Worm (Caenorhabditis elegans) whole organism, L4 larva: ENCODE results near the gene Y22D7AL.3.

Source experiments
- D1046.2 ChIP-seq: fragments of 200-800 bp; sonication (Bioruptor generic); IDR thresholded peaks from 2 replicates; pipeline ENCODE4 v1.3.6; 2022; ENCODE audit warnings: missing genetic modification characterization, missing compliant biosample characterization
- F10B5.3 ChIP-seq: sonication (generic microtip); optimal IDR thresholded peaks from 2 replicates; lab custom pipeline; 2016; ENCODE audit warnings: mild to moderate bottlenecking, missing genetic modification characterization, missing compliant biosample characterization
- F44E2.7 ChIP-seq: fragments of 200-800 bp; sonication (Bioruptor generic); IDR thresholded peaks from 2 replicates; pipeline ENCODE4 v2.1.2; 2022; ENCODE audit warnings: missing genetic modification characterization, missing compliant biosample characterization
- F49E8.2 ChIP-seq: sonication (generic microtip); optimal IDR thresholded peaks from 2 replicates; lab custom pipeline; 2016; ENCODE audit warnings: missing compliant biosample characterization, mild to moderate bottlenecking, missing genetic modification characterization, borderline replicate concordance
- R02D3.7 ChIP-seq: fragments of 150-350 bp; sonication (generic microtip); optimal IDR thresholded peaks from 3 replicates; lab custom pipeline; 2014; ENCODE audit warnings: missing biosample characterization, missing genetic modification characterization
- T26A8.4 ChIP-seq: fragments of 200-800 bp; sonication (Bioruptor generic); IDR thresholded peaks from 2 replicates; pipeline ENCODE4 v1.3.6; 2022; ENCODE audit warnings: missing genetic modification characterization, missing compliant biosample characterization
- Y48G9A.11 ChIP-seq: fragments of 200-800 bp; sonication (Bioruptor generic); IDR thresholded peaks from 2 replicates; pipeline ENCODE4 v1.3.6; 2022; ENCODE audit warnings: missing genetic modification reagents, missing genetic modification characterization, missing compliant biosample characterization
- Y75B8A.6 ChIP-seq: fragments of 200-800 bp; sonication (Bioruptor generic); IDR thresholded peaks from 2 replicates; pipeline ENCODE4 v1.3.6; 2022; ENCODE audit warnings: missing genetic modification reagents, missing genetic modification characterization, missing compliant biosample characterization
- ZK546.5 ChIP-seq, 2 experiments: sonication (generic microtip); optimal IDR thresholded peaks; 2 replicates each; lab custom pipeline; 2017; ENCODE audit warnings: missing biosample characterization in 2 of 2, missing genetic modification characterization in 2 of 2
- aha-1 ChIP-seq: fragments of 150-350 bp; peaks from one replicate; lab custom pipeline; 2014; ENCODE audit warnings: missing biosample characterization, missing genetic modification characterization
- ceh-20 ChIP-seq: fragments of 200-800 bp; sonication (Bioruptor generic); IDR thresholded peaks from 2 replicates; pipeline ENCODE4 v1.3.6; 2022; ENCODE audit warnings: missing genetic modification reagents, missing genetic modification characterization, missing compliant biosample characterization
- ceh-28 ChIP-seq: fragments of 150-350 bp; optimal IDR thresholded peaks from 2 replicates; lab custom pipeline; 2014; ENCODE audit warnings: missing biosample characterization, missing genetic modification reagents, missing genetic modification characterization
- cey-2 ChIP-seq: sonication (generic microtip); optimal IDR thresholded peaks from 3 replicates; lab custom pipeline; 2017; ENCODE audit warnings: missing genetic modification characterization, mild to moderate bottlenecking, missing compliant biosample characterization, antibody characterized with exemption, borderline replicate concordance; ENCODE audit not compliant: insufficient read depth
- dmd-6 ChIP-seq: fragments of 200-800 bp; sonication (Bioruptor generic); IDR thresholded peaks from 2 replicates; pipeline ENCODE4 v1.3.6; 2022; ENCODE audit warnings: missing genetic modification reagents, missing genetic modification characterization, missing compliant biosample characterization
- dmd-8 ChIP-seq: fragments of 200-800 bp; sonication (Bioruptor generic); IDR thresholded peaks from 2 replicates; pipeline ENCODE4 v1.3.6; 2022; ENCODE audit warnings: missing genetic modification characterization, missing compliant biosample characterization
- dpl-1 ChIP-seq: fragments of 150-350 bp; optimal IDR thresholded peaks from 2 replicates; lab custom pipeline; 2014; ENCODE audit warnings: missing biosample characterization, missing genetic modification reagents, missing genetic modification characterization
- dve-1 ChIP-seq: sonication (generic microtip); optimal IDR thresholded peaks from 2 replicates; lab custom pipeline; 2017; ENCODE audit warnings: antibody characterized with exemption, mild to moderate bottlenecking, missing genetic modification characterization, missing compliant biosample characterization; ENCODE audit not compliant: insufficient read depth
- fos-1 ChIP-seq: fragments of 150-350 bp; optimal IDR thresholded peaks from 2 replicates; lab custom pipeline; 2014; ENCODE audit warnings: missing biosample characterization, missing genetic modification characterization
- hmg-1.1 ChIP-seq: fragments of 200-800 bp; sonication (Bioruptor generic); IDR thresholded peaks from 2 replicates; pipeline ENCODE4 v1.3.6; 2022; ENCODE audit warnings: missing genetic modification reagents, missing genetic modification characterization, missing compliant biosample characterization
- lin-1 ChIP-seq: fragments of 200-800 bp; sonication (Bioruptor generic); IDR thresholded peaks from 2 replicates; pipeline ENCODE4 v1.3.6; 2022; ENCODE audit warnings: missing genetic modification reagents, missing genetic modification characterization, missing compliant biosample characterization
- lin-29 ChIP-seq: fragments of 200-800 bp; sonication (Bioruptor generic); IDR thresholded peaks from 2 replicates; pipeline ENCODE4 v1.3.6; 2022; ENCODE audit warnings: missing genetic modification reagents, missing genetic modification characterization, missing compliant biosample characterization
- lin-38 ChIP-seq: fragments of 200-800 bp; sonication (Bioruptor generic); IDR thresholded peaks from 2 replicates; pipeline ENCODE4 v1.3.6; 2022; ENCODE audit warnings: missing genetic modification reagents, missing genetic modification characterization, missing compliant biosample characterization
- lir-3 ChIP-seq: sonication (generic microtip); optimal IDR thresholded peaks from 2 replicates; lab custom pipeline; 2016; ENCODE audit warnings: mild to moderate bottlenecking, missing genetic modification characterization, missing compliant biosample characterization
- madf-5 ChIP-seq, 2 experiments: fragments of 200-800 bp; sonication (Bioruptor generic); IDR thresholded peaks; 2 replicates each; pipeline ENCODE4 v1.3.6; 2022; ENCODE audit warnings: missing compliant biosample characterization in 2 of 2, missing genetic modification characterization in 2 of 2
- mdt-29 ChIP-seq: fragments of 200-800 bp; sonication (Bioruptor generic); IDR thresholded peaks from 2 replicates; pipeline ENCODE4 v1.3.6; 2022; ENCODE audit warnings: missing genetic modification reagents, missing genetic modification characterization, missing compliant biosample characterization
- nhr-42 ChIP-seq: fragments of 200-800 bp; sonication (Bioruptor generic); IDR thresholded peaks from 2 replicates; pipeline ENCODE4 v1.3.6; 2022; ENCODE audit warnings: missing genetic modification characterization, missing compliant biosample characterization
- sdz-12 ChIP-seq: fragments of 200-800 bp; sonication (Bioruptor generic); optimal IDR thresholded peaks from 2 replicates; lab custom pipeline; 2018; ENCODE audit warnings: mild to moderate bottlenecking, missing genetic modification characterization, missing compliant biosample characterization
- set-16 ChIP-seq: fragments of 200-800 bp; sonication (Bioruptor generic); IDR thresholded peaks from 2 replicates; pipeline ENCODE4 v1.3.6; 2022; ENCODE audit warnings: missing genetic modification reagents, missing genetic modification characterization, missing compliant biosample characterization
- snpc-1.2 ChIP-seq: fragments of 200-800 bp; sonication (Bioruptor generic); IDR thresholded peaks from 2 replicates; pipeline ENCODE4 v1.3.6; 2022; ENCODE audit warnings: missing genetic modification reagents, missing genetic modification characterization, missing compliant biosample characterization
- spr-1 ChIP-seq: sonication (generic microtip); optimal IDR thresholded peaks from 2 replicates; lab custom pipeline; 2016; ENCODE audit warnings: mild to moderate bottlenecking, missing genetic modification characterization, missing compliant biosample characterization
- tag-97 ChIP-seq: fragments of 200-800 bp; sonication (Bioruptor generic); IDR thresholded peaks from 2 replicates; pipeline ENCODE4 v1.3.6; 2022; ENCODE audit warnings: missing genetic modification characterization, missing compliant biosample characterization
- tra-1 ChIP-seq: fragments of 200-800 bp; sonication (Bioruptor generic); IDR thresholded peaks from 2 replicates; pipeline ENCODE4 v1.3.6; 2022; ENCODE audit warnings: missing genetic modification reagents, missing genetic modification characterization, missing compliant biosample characterization
- unc-39 ChIP-seq: sonication (generic microtip); optimal IDR thresholded peaks from 2 replicates; lab custom pipeline; 2017; ENCODE audit warnings: missing biosample characterization, missing genetic modification characterization
- unc-62 ChIP-seq, 3 experiments: fragments of 150-350 bp in 1 of 3; sonication (generic microtip); optimal IDR thresholded peaks in 2 of 3; peaks in 1 of 3; 1 replicate in 1 of 3; 2 replicates in 2 of 3; lab custom pipeline; 2014 to 2017; ENCODE audit warnings: missing biosample characterization in 3 of 3, missing genetic modification characterization in 3 of 3, missing genetic modification reagents in 3 of 3, missing genotype in 1 of 3
- zfp-3 ChIP-seq: fragments of 200-800 bp; sonication (Bioruptor generic); conservative IDR thresholded peaks from 2 replicates; pipeline ENCODE4 v1.3.6; 2022; ENCODE audit warnings: missing genetic modification reagents, missing genetic modification characterization, missing compliant biosample characterization

Y22D7AL.3 gene

DNA sequence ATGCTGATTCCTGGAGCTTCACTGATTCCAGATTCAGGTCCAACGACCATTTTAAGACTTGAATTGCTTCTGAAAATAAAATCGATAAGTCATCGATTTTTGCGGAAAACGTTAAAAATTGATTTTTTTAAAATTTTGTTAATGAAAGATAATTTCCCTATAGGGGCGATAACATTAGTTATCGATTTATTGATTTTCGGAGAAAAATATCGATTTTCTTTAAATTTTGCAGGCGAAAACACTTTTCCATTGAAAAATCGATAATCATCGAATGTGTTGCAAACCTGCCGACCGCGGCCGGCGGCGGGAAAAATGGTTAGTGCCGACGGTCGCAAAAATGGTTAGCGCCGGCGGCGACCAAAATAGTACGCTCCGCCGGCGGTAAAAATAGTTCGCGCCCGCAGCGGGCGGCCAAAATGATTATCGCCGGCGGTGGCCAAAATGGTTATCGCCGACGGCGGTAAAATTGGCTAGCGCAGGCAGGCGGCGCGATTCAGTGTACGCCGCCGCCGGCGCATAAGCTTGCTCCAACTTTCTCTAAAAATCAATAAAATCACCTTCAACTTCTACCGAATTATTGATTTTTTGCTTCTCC, 28.2 kb upstream of the Y22D7AL.3 start:
- TF ChIP-seq hmg-1.1 (GFP tag; lab: Robert Waterston, UW), result no peak
- TF ChIP-seq spr-1 (tag; lab: Kevin White, UChicago), result no peak
- TF ChIP-seq Y48G9A.11, result no peak
- TF ChIP-seq unc-62 (GFP tag; optimal IDR thresholded peaks at IDR 0.05 in 1 of 2; lab: Kevin White, UChicago), result peak in 1 of 2 experiments; percentile 10
- TF ChIP-seq unc-62 (tag; optimal IDR thresholded peaks at IDR 0.05; lab: Kevin White, UChicago), result no peak
- TF ChIP-seq tag-97 (GFP tag; lab: Robert Waterston, UW), result no peak
- TF ChIP-seq ceh-28 (tag; lab: Kevin White, UChicago), result peak; percentile 98
- TF ChIP-seq tra-1 (GFP tag; lab: Robert Waterston, UW), result no peak
- no peak for TF ChIP-seq F10B5.3 (tag; lab: Kevin White, UChicago)
- no peak for TF ChIP-seq dpl-1 (GFP tag; lab: Kevin White, UChicago)
- no peak for TF ChIP-seq dmd-6 (GFP tag; lab: Robert Waterston, UW)
- TF ChIP-seq aha-1 (tag; lab: Kevin White, UChicago), result no peak
- no peak for TF ChIP-seq T26A8.4 (GFP tag; lab: Robert Waterston, UW)
- peak; percentile 76 for TF ChIP-seq set-16 (GFP tag; lab: Robert Waterston, UW)
- TF ChIP-seq lin-38 (GFP tag; lab: Robert Waterston, UW), result no peak
- no peak for TF ChIP-seq dmd-8
- no peak for TF ChIP-seq mdt-29
- no peak for TF ChIP-seq nhr-42 (GFP tag; lab: Robert Waterston, UW)

DNA sequence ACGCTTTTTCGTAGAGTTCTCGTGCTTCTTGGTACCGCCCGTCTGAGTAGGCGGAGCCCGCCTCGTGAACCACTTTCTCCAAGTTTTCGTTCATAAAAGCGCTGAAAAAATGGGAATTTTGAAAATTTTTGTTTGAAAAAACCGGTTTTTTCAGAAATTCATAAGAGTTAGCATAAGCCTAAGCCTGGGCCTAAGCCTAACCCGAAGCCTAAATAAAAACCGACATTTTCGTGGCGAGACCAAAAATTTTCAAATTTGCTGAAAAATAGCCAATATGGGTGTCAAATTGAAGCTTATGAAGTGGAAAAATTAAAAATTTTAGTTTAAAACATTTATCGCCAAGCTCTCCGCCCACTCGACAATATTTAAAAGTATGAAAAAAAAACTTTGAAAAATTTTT, 27.3 kb upstream of the Y22D7AL.3 start, which contains the start of gene Y22D7AL.9:
TSS of gene Y22D7AL.9 (minus strand) at position 101 of the 400 bp plus-strand sequence.
- no peak for TF ChIP-seq snpc-1.2 (GFP tag; lab: Robert Waterston, UW)
- TF ChIP-seq zfp-3 (GFP tag; lab: Robert Waterston, UW), result no peak

DNA sequence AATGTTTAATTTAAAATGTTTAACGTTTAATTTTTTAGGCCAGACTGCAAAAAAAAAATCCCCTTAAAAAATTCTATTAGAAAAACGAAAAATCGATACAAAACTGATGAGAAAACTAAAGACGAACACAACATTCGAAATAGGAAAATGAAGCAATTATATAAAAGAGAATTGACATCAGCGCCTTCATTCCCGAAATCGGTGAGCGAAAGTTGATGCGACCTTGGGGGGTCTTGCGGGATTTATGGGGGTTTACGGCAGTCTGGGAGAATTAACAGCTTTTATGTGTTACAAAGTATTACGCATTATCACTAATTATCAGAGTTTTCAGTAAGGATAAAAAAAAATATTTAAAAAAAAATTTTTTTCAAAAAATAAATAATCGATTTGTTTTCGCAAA, 26.9 kb upstream of the Y22D7AL.3 start:
- TF ChIP-seq unc-39 (tag; lab: Kevin White, UChicago), result no peak
- no peak for TF ChIP-seq lin-29 (GFP tag; lab: Robert Waterston, UW)
- TF ChIP-seq lin-38 (GFP tag; lab: Robert Waterston, UW), result no peak
- TF ChIP-seq D1046.2 (GFP tag; lab: Robert Waterston, UW), result no peak
- TF ChIP-seq lin-1 (GFP tag; lab: Robert Waterston, UW), result no peak
- TF ChIP-seq ceh-20 (GFP tag; lab: Robert Waterston, UW), result no peak
- no peak for TF ChIP-seq F44E2.7 (GFP tag; lab: Robert Waterston, UW)
- TF ChIP-seq R02D3.7 (tag; lab: Kevin White, UChicago), result no peak
- TF ChIP-seq F49E8.2 (tag; lab: Kevin White, UChicago), result no peak
- no peak for TF ChIP-seq ZK546.5 (tag; optimal IDR thresholded peaks at IDR 0.05; lab: Kevin White, UChicago)
- no peak for TF ChIP-seq fos-1 (tag; lab: Kevin White, UChicago)
- no peak for TF ChIP-seq lir-3 (tag; lab: Kevin White, UChicago)
- TF ChIP-seq madf-5 (GFP tag; IDR thresholded peaks at IDR 0.05; lab: Robert Waterston, UW), result no peak
- TF ChIP-seq cey-2, result no peak
- no peak for TF ChIP-seq sdz-12
- TF ChIP-seq dve-1, result no peak
- no peak for TF ChIP-seq Y75B8A.6 (GFP tag; lab: Robert Waterston, UW)
